Worm (Caenorhabditis elegans) whole organism, L3 larva: ENCODE results near the gene dmsr-14.

Experiments used
- R02D3.7 ChIP-seq: fragments of 150-350 bp; optimal IDR thresholded peaks from 2 replicates; lab custom pipeline; 2014; ENCODE audit warnings: missing biosample characterization, missing genetic modification characterization
- ZK546.5 ChIP-seq: sonication (generic microtip); optimal IDR thresholded peaks from 2 replicates; lab custom pipeline; 2017; ENCODE audit warnings: missing biosample characterization, missing genetic modification characterization
- ama-1 ChIP-seq: fragments of 150-350 bp; optimal IDR thresholded peaks from 2 replicates; lab custom pipeline; 2018
- ceh-16 ChIP-seq: sonication (generic microtip); optimal IDR thresholded peaks from 2 replicates; lab custom pipeline; 2017; ENCODE audit warnings: missing biosample characterization, missing genetic modification characterization
- ceh-28 ChIP-seq: fragments of 150-350 bp; optimal IDR thresholded peaks from 2 replicates; lab custom pipeline; 2014; ENCODE audit warnings: missing biosample characterization, missing genetic modification reagents, missing genetic modification characterization
- ceh-9 ChIP-seq: sonication (generic microtip); optimal IDR thresholded peaks from 2 replicates; lab custom pipeline; 2018; ENCODE audit warnings: missing biosample characterization, missing genetic modification characterization
- daf-12 ChIP-seq: fragments of 150-350 bp; optimal IDR thresholded peaks from 2 replicates; lab custom pipeline; 2014; ENCODE audit warnings: missing biosample characterization, missing genetic modification reagents, missing genetic modification characterization
- egl-27 ChIP-seq: sonication (generic microtip); optimal IDR thresholded peaks from 4 replicates; lab custom pipeline; 2017; ENCODE audit warnings: missing biosample characterization, missing genetic modification reagents, missing genetic modification characterization
- egl-5 ChIP-seq: fragments of 150-350 bp; optimal IDR thresholded peaks from 2 replicates; lab custom pipeline; 2017; ENCODE audit warnings: missing biosample characterization, missing genetic modification reagents, missing genetic modification characterization, inconsistent platforms
- elt-1 ChIP-seq: fragments of 150-350 bp; optimal IDR thresholded peaks from 2 replicates; lab custom pipeline; 2014; ENCODE audit warnings: missing biosample characterization, missing genetic modification characterization
- elt-2 ChIP-seq: sonication (generic microtip); optimal IDR thresholded peaks from 2 replicates; lab custom pipeline; 2016; ENCODE audit warnings: missing genetic modification reagents, mild to moderate bottlenecking, missing genetic modification characterization, missing compliant biosample characterization
- elt-3 ChIP-seq, 3 experiments: fragments of 150-350 bp in 1 of 3; sonication (generic microtip) in 2 of 3; optimal IDR thresholded peaks; 2 replicates in 2 of 3; 4 replicates in 1 of 3; lab custom pipeline; 2014 to 2017; ENCODE audit warnings: missing biosample characterization in 3 of 3, missing genetic modification characterization in 3 of 3
- eor-1 ChIP-seq, 2 experiments: fragments of 150-350 bp; optimal IDR thresholded peaks; 2 replicates each; lab custom pipeline; 2014 to 2018; ENCODE audit warnings: missing biosample characterization in 2 of 2, missing genetic modification characterization in 2 of 2
- fkh-10 ChIP-seq: sonication (generic microtip); optimal IDR thresholded peaks from 2 replicates; lab custom pipeline; 2017; ENCODE audit warnings: missing biosample characterization, missing genetic modification reagents, missing genetic modification characterization
- fkh-2 ChIP-seq: fragments of 150-350 bp; optimal IDR thresholded peaks from 2 replicates; lab custom pipeline; 2014; ENCODE audit warnings: missing biosample characterization, missing genetic modification reagents, missing genetic modification characterization
- fos-1 ChIP-seq: fragments of 150-350 bp; optimal IDR thresholded peaks from 2 replicates; lab custom pipeline; 2014; ENCODE audit warnings: missing biosample characterization, missing genetic modification characterization
- hmg-11 ChIP-seq: sonication (generic microtip); optimal IDR thresholded peaks from 2 replicates; lab custom pipeline; 2016; ENCODE audit warnings: missing genetic modification characterization, missing compliant biosample characterization
- jun-1 ChIP-seq: fragments of 150-350 bp; optimal IDR thresholded peaks from 2 replicates; lab custom pipeline; 2014; ENCODE audit warnings: missing biosample characterization, missing genetic modification reagents, missing genetic modification characterization
- lin-15B ChIP-seq: fragments of 150-350 bp; optimal IDR thresholded peaks from 2 replicates; lab custom pipeline; 2014; ENCODE audit warnings: missing biosample characterization, missing genetic modification characterization
- lin-39 ChIP-seq: fragments of 150-350 bp; optimal IDR thresholded peaks from 2 replicates; lab custom pipeline; 2018; ENCODE audit warnings: missing biosample characterization, missing genetic modification reagents, missing genetic modification characterization
- lsy-12 ChIP-seq: sonication (generic microtip); optimal IDR thresholded peaks from 2 replicates; lab custom pipeline; 2016; ENCODE audit warnings: mild to moderate bottlenecking, missing genetic modification characterization, missing compliant biosample characterization
- mdl-1 ChIP-seq: fragments of 150-350 bp; optimal IDR thresholded peaks from 2 replicates; lab custom pipeline; 2014; ENCODE audit warnings: missing biosample characterization, missing genetic modification characterization
- nfya-1 ChIP-seq: sonication (generic microtip); optimal IDR thresholded peaks from 2 replicates; lab custom pipeline; 2017; ENCODE audit warnings: missing genetic modification characterization, mild to moderate bottlenecking, missing compliant biosample characterization, antibody characterized with exemption, moderate library complexity; ENCODE audit not compliant: insufficient read depth
- nhr-23 ChIP-seq: fragments of 150-350 bp; optimal IDR thresholded peaks from 2 replicates; lab custom pipeline; 2014; ENCODE audit warnings: missing biosample characterization, missing genetic modification reagents, missing genetic modification characterization
- nhr-25 ChIP-seq: sonication (generic microtip); optimal IDR thresholded peaks from 2 replicates; lab custom pipeline; 2017; ENCODE audit warnings: missing biosample characterization, missing genetic modification characterization
- nhr-28 ChIP-seq: fragments of 150-350 bp; optimal IDR thresholded peaks from 2 replicates; lab custom pipeline; 2014; ENCODE audit warnings: missing biosample characterization, missing genetic modification characterization
- nhr-43 ChIP-seq: sonication (generic microtip); optimal IDR thresholded peaks from 2 replicates; lab custom pipeline; 2016; ENCODE audit warnings: mild to moderate bottlenecking, missing genetic modification characterization, missing compliant biosample characterization; ENCODE audit not compliant: poor library complexity, severe bottlenecking
- nhr-67 ChIP-seq: fragments of 150-350 bp; optimal IDR thresholded peaks from 2 replicates; lab custom pipeline; 2014; ENCODE audit warnings: missing biosample characterization, missing genetic modification characterization
- nhr-76 ChIP-seq: fragments of 150-350 bp; sonication (generic microtip); optimal IDR thresholded peaks from 5 replicates; lab custom pipeline; 2014; ENCODE audit warnings: missing biosample characterization, missing genetic modification characterization
- nhr-77 ChIP-seq: fragments of 150-350 bp; optimal IDR thresholded peaks from 2 replicates; lab custom pipeline; 2014; ENCODE audit warnings: missing biosample characterization, missing genetic modification characterization
- pha-4 ChIP-seq: fragments of 150-350 bp; optimal IDR thresholded peaks from 2 replicates; lab custom pipeline; 2014; ENCODE audit warnings: missing biosample characterization, missing genetic modification reagents, missing genetic modification characterization
- pqm-1 ChIP-seq: fragments of 150-350 bp; optimal IDR thresholded peaks from 2 replicates; lab custom pipeline; 2017; ENCODE audit warnings: missing biosample characterization, missing genetic modification characterization, inconsistent platforms
- skn-1 ChIP-seq: fragments of 150-350 bp; optimal IDR thresholded peaks from 2 replicates; lab custom pipeline; 2014; ENCODE audit warnings: missing biosample characterization, missing genetic modification characterization
- snpc-4 ChIP-seq: fragments of 150-350 bp; optimal IDR thresholded peaks from 2 replicates; lab custom pipeline; 2014; ENCODE audit warnings: missing biosample characterization, missing genetic modification characterization
- tbx-2 ChIP-seq: sonication (generic microtip); optimal IDR thresholded peaks from 2 replicates; lab custom pipeline; 2016; ENCODE audit warnings: mild to moderate bottlenecking, missing genetic modification characterization, missing compliant biosample characterization
- unc-39 ChIP-seq: sonication (generic microtip); optimal IDR thresholded peaks from 4 replicates; lab custom pipeline; 2017; ENCODE audit warnings: missing biosample characterization, missing genetic modification characterization
- unc-62 ChIP-seq: fragments of 150-350 bp; sonication (generic microtip); optimal IDR thresholded peaks from 4 replicates; lab custom pipeline; 2014; ENCODE audit warnings: missing biosample characterization, missing genetic modification reagents, missing genetic modification characterization
- ztf-4 ChIP-seq: fragments of 150-350 bp; optimal IDR thresholded peaks from 2 replicates; lab custom pipeline; 2014; ENCODE audit warnings: missing biosample characterization, missing genetic modification characterization

The dmsr-14 gene

DNA sequence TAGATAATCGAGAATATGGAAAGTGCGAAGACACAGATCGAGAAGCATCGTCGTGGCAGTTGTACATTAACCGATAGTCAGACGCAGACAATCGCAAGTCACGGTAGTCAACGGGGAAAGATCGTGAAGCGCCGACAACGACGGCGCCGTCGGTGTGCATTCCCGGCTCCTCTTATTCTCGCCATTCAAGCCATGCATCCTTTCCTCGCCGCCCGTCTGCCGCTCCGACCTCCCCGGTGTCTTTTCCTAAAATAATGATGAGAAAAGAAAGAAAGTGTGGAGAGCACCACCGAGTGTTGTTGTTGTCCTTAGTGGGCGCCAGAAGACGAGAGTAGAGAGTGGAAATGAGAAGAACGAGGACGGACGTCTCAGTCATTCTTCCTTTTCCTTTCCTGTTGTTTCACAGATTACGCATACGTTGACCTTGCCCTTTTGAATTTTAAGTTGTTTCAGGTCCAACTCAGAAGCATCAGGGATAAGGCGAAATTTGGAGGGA, 23.3 kb downstream of the dmsr-14 start, which contains the start of gene ZC404.1:
Gene ZC404.1, plus strand, starts transcription at position 446 of the 496 bp plus-strand sequence.
- TF ChIP-seq daf-12 (no peak), lsy-12 (tag; lab: Kevin White, UChicago) (no peak), egl-5 (no peak), nhr-23 (no peak), R02D3.7 (tag; lab: Kevin White, UChicago) (no peak), nhr-77 (tag; lab: Kevin White, UChicago) (no peak), ama-1 (lab: Kevin White, UChicago) (no peak), unc-62 (GFP tag; lab: Kevin White, UChicago) (no peak), egl-27 (no peak), nhr-28 (tag; lab: Kevin White, UChicago) (no peak), ceh-28 (tag; lab: Kevin White, UChicago) (no peak), fkh-2 (tag; lab: Kevin White, UChicago) (no peak), fkh-10 (GFP tag; lab: Kevin White, UChicago) (no peak), unc-39 (no peak), lin-39 (tag; lab: Kevin White, UChicago) (peak; percentile 28), jun-1 (no peak), snpc-4 (peak; percentile 71), hmg-11 (tag; lab: Kevin White, UChicago) (no peak)
- TF ChIP-seq, all 47 proteins: peak for 2

DNA sequence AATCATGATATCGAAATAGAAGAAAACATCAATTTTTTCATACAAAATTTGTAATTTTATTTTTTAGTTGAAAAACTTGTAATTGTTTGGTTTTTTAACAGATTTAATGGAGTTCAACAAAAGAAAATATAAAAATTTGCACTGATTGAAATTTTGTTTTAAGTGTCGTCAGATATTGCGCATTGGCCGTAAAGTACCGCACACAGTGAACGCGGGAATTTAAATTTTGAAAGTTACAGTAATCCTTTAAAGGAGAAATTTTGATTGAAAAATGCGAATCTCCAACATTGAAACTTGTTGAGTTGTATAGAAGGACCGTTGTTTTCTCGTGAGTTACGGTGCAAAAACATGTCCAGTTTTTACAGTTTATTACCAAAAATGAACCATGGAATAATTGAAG, 24.1 kb downstream of the dmsr-14 start:
- no peak for TF ChIP-seq egl-5
- peak; percentile 7 for TF ChIP-seq pha-4
- TF ChIP-seq, all 47 proteins: peak for 1

DNA sequence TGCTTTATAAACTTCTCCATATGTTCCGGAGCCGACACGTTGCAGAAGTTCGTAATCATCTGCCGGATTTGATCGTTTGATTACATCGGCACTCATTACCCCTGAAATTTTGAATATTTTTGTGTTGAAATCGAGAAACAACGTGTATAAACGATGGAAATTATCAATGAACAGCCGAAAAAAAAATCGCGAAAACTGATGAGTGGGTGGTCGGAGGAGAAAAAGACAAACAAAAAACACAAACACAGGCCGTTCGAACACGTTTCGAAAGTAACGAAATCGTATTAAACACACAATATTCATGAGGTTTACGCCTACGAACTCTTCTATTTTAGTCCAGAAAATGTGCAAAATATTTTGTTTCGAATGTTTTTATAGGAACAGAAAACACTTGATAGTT, 24.5 kb downstream of the dmsr-14 start, which contains the start of gene gck-2:
Gene gck-2, minus strand, starts transcription at position 101 of the 400 bp plus-strand sequence.
- TF ChIP-seq unc-39 (no peak), nhr-25 (tag; lab: Kevin White, UChicago) (no peak), fkh-2 (tag; lab: Kevin White, UChicago) (no peak), lin-39 (tag; lab: Kevin White, UChicago) (no peak), unc-62 (GFP tag; lab: Kevin White, UChicago) (no peak), elt-2 (tag; lab: Kevin White, UChicago) (no peak), elt-3 (tag; optimal IDR thresholded peaks at IDR 0.05; lab: Kevin White, UChicago) (no peak), pha-4 (no peak), ceh-28 (tag; lab: Kevin White, UChicago) (no peak), R02D3.7 (tag; lab: Kevin White, UChicago) (no peak), nhr-76 (tag; lab: Kevin White, UChicago) (no peak)

DNA sequence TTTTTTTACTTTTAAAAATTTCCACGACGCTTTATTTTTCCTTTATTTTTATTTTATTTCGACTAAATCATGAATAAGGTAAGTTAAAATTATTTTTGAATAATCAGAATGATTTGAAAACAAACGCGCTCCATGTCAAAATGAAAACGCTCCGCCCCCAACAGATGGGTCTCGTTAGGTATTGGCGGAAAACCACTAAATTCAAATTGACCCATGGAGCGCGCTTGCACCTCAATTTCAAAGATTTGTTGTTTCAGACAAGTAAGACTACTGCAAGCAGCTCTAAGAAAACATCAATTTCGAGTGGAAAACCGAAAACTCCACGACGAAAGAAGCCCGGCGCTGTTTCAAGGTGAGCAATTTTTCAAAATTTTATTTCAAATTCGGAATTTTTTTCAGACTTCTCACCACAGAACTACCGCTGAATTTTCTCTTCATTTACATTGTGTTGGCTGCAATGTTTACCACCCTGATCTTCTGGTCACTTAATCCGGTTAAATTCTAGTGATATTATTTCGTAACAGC, 29.1 kb downstream of the dmsr-14 start, which contains the start of gene ZC404.2:
Gene ZC404.2, plus strand, starts transcription at position 47 of the 525 bp plus-strand sequence.
- TF ChIP-seq ztf-4 (no peak), ceh-16 (tag; lab: Kevin White, UChicago) (no peak), ceh-9 (tag; lab: Kevin White, UChicago) (no peak), egl-27 (no peak), fkh-10 (GFP tag; lab: Kevin White, UChicago) (no peak), mdl-1 (tag; lab: Kevin White, UChicago) (no peak), nhr-76 (tag; lab: Kevin White, UChicago) (no peak), nfya-1 (tag; lab: Kevin White, UChicago) (no peak), eor-1 (tag; optimal IDR thresholded peaks at IDR 0.05; lab: Kevin White, UChicago) (no peak), lin-39 (tag; lab: Kevin White, UChicago) (no peak), ZK546.5 (tag; lab: Kevin White, UChicago) (no peak)
- TF ChIP-seq, all 47 proteins: peak for 0

ce11 chrV:6784853-6785492, 32.1 kb downstream of the dmsr-14 start, which contains the start of the genes spn-4 and spe-39:
spn-4 (minus strand) TSS chrV:6784903.
spe-39 (plus strand) TSS chrV:6785451.
- peak; percentile 53 for TF ChIP-seq skn-1 (tag; lab: Kevin White, UChicago)
- TF ChIP-seq nhr-23 = peak; percentile 81
- TF ChIP-seq nhr-76 (tag; lab: Kevin White, UChicago) = peak; percentile 51
- peak; percentile 92 for TF ChIP-seq hmg-11 (tag; lab: Kevin White, UChicago)
- TF ChIP-seq ceh-9 (tag; lab: Kevin White, UChicago) = no peak
- peak; percentile 65 for TF ChIP-seq lin-39 (tag; lab: Kevin White, UChicago)
- peak; percentile 10 for TF ChIP-seq lsy-12 (tag; lab: Kevin White, UChicago)
- TF ChIP-seq R02D3.7 (tag; lab: Kevin White, UChicago) = peak; percentile 66
- TF ChIP-seq egl-27 = no peak
- TF ChIP-seq fos-1 (tag; lab: Kevin White, UChicago) = no peak
- peak; percentile 34 for TF ChIP-seq nhr-25 (tag; lab: Kevin White, UChicago)
- peak; percentile 55 for TF ChIP-seq lin-15B (tag; lab: Kevin White, UChicago)
- TF ChIP-seq pqm-1 (tag; lab: Kevin White, UChicago) = peak; percentile 29
- peak; percentile 7 for TF ChIP-seq egl-5
- peak; percentile 10 for TF ChIP-seq elt-1 (tag; lab: Kevin White, UChicago)
- TF ChIP-seq tbx-2 (tag; lab: Kevin White, UChicago) = no peak
- peak; percentile 77 for TF ChIP-seq nhr-43 (tag; lab: Kevin White, UChicago)
- TF ChIP-seq nhr-67 (tag; lab: Kevin White, UChicago) = peak; percentile 28
- TF ChIP-seq nfya-1 (tag; lab: Kevin White, UChicago) = peak; percentile 83
- peak; percentile 32 for TF ChIP-seq elt-2 (tag; lab: Kevin White, UChicago)
- no peak for TF ChIP-seq mdl-1 (tag; lab: Kevin White, UChicago)
- peak; percentile 47 for TF ChIP-seq snpc-4
